Fruit fly (Drosophila melanogaster) whole organism, wandering third instar larva: Measurements from ENCODE around the gene AstA-R1.

Experiments used
- OdsH ChIP-seq: fragments of 200-800 bp; sonication (Bioruptor generic); optimal IDR thresholded peaks from 2 replicates; lab custom pipeline; 2016; ENCODE audit warnings: missing biosample characterization, mild to moderate bottlenecking, missing genetic modification characterization
- ey ChIP-seq: fragments of 200-800 bp; sonication (Bioruptor generic); optimal IDR thresholded peaks from 2 replicates; lab custom pipeline; 2016; ENCODE audit warnings: missing biosample characterization, missing genetic modification characterization
- psq ChIP-seq: fragments of 200-800 bp; sonication (Bioruptor generic); optimal IDR thresholded peaks from 3 replicates; lab custom pipeline; 2017; ENCODE audit warnings: missing biosample characterization, mild to moderate bottlenecking, missing genetic modification characterization, moderate library complexity
- usp ChIP-seq: fragments of >200 bp; optimal IDR thresholded peaks from 2 replicates; lab custom pipeline; 2017; ENCODE audit warnings: missing biosample characterization, missing genetic modification characterization

DNA sequence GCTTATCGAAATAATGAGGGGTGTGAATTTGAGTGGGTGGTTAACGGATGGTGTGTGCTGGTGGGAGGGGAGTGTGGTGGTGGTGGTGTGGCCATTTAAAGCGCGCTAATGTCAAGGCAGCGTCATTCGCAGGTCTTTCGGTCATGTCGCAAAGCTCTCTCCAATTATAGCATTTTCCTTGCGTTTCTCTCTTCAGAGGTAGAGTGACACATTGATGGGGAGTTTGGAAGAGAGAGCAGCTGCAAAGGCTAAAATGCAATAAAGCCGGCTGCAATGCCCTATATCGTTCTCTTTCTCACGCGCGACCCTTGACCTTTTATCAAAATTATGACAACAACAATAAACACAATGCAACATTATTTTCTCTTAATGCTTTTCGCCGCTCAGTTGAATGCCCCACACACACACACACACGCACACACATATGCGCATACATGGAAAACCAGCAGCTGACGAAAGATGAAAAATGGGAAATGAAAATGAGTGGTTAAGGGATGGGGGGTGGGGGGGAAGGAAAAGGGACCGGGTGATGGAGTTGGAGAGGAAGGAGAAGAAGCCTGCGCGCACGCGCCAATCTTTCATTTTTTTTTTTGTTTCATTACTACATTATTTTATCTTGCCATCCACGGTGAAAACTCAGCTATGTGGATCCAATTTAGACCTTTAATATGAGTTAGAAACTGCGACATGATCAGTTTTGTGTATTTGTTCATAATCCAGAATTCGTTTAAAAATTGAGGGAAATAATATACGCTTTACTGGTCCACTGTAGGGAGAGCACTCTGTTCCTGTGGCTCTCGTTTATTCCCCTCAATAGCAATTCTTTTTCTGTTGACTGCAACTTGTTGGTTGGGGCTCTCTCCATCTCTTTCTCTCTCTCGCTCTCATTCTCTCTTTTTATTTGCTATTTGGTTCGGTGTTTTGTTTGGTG lies 117.6 kb downstream of the AstA-R1 start:
- TF ChIP-seq psq (GFP tag; lab: Kevin White, UChicago) = peak; percentile 76
- TF ChIP-seq OdsH (GFP tag; lab: Kevin White, UChicago) = peak; percentile 60
- TF ChIP-seq ey (GFP tag; lab: Kevin White, UChicago) = peak; percentile 78
- no peak for TF ChIP-seq usp (GFP tag; lab: Kevin White, UChicago)
